Fruit fly (Drosophila melanogaster) whole organism, embryonic: ENCODE measurements around the gene Usp1.
A peak's percentile ranks its signal among the peaks of the same experiment; 100 is the strongest.

ENCODE experiments used
- CG10209 ChIP-seq: fragments of 200-800 bp; sonication (Bioruptor generic); optimal IDR thresholded peaks from 3 replicates; lab custom pipeline; 2017; ENCODE audit warnings: missing biosample characterization, mild to moderate bottlenecking, missing genetic modification characterization, missing genetic modification reagents
- CG11247 ChIP-seq: fragments of 200-800 bp; sonication (Bioruptor generic); IDR thresholded peaks from 2 replicates; pipeline ENCODE4 v1.3.6; 2022; ENCODE audit warnings: missing biosample characterization, missing genetic modification characterization
- CG12104 ChIP-seq: fragments of 200-800 bp; sonication (Bioruptor generic); optimal IDR thresholded peaks from 3 replicates; lab custom pipeline; 2016; ENCODE audit warnings: missing biosample characterization, missing genetic modification characterization
- CG12299 ChIP-seq: fragments of 200-800 bp; sonication (Bioruptor generic); optimal IDR thresholded peaks from 2 replicates; lab custom pipeline; 2018; ENCODE audit warnings: missing biosample characterization, mild to moderate bottlenecking, missing genetic modification characterization
- CG14965 ChIP-seq: fragments of 200-800 bp; sonication (Bioruptor generic); optimal IDR thresholded peaks from 2 replicates; lab custom pipeline; 2016; ENCODE audit warnings: missing biosample characterization, missing genetic modification characterization, borderline replicate concordance
- CG1647 ChIP-seq: fragments of 200-800 bp; sonication (Bioruptor generic); optimal IDR thresholded peaks from 3 replicates; lab custom pipeline; 2016; ENCODE audit warnings: missing biosample characterization, missing genetic modification characterization
- CG2202 ChIP-seq: fragments of 200-800 bp; sonication (Bioruptor generic); optimal IDR thresholded peaks from 2 replicates; lab custom pipeline; 2018; ENCODE audit warnings: missing biosample characterization, mild to moderate bottlenecking, missing genetic modification characterization
- CG2678 ChIP-seq: fragments of 200-800 bp; sonication (Bioruptor generic); optimal IDR thresholded peaks from 3 replicates; lab custom pipeline; 2019; ENCODE audit warnings: missing biosample characterization, mild to moderate bottlenecking, missing genetic modification characterization, moderate library complexity
- CG2712 ChIP-seq: fragments of 200-800 bp; optimal IDR thresholded peaks from 3 replicates; lab custom pipeline; 2019; ENCODE audit warnings: missing biosample characterization, mild to moderate bottlenecking, missing genetic modification characterization, moderate library complexity
- CG3065 ChIP-seq: fragments of 200-800 bp; sonication (Bioruptor generic); optimal IDR thresholded peaks from 2 replicates; lab custom pipeline; 2016; ENCODE audit warnings: missing biosample characterization, missing genetic modification characterization
- CG31441 ChIP-seq: fragments of 200-800 bp; sonication (Bioruptor generic); IDR thresholded peaks from 2 replicates; pipeline ENCODE4 v1.3.6; 2022; ENCODE audit warnings: missing biosample characterization, missing genetic modification characterization
- CG33557 ChIP-seq: fragments of 200-800 bp; sonication (Bioruptor generic); optimal IDR thresholded peaks from 2 replicates; lab custom pipeline; 2019; ENCODE audit warnings: missing biosample characterization, mild to moderate bottlenecking, missing genetic modification characterization, moderate library complexity
- CG34224 ChIP-seq: fragments of 200-800 bp; sonication (Bioruptor generic); IDR thresholded peaks from 3 replicates; pipeline ENCODE4 v1.3.6; 2022; ENCODE audit warnings: missing biosample characterization, missing genetic modification characterization; ENCODE audit not compliant: partially characterized antibody
- CG3726 ChIP-seq: fragments of 200-800 bp; sonication (Bioruptor generic); IDR thresholded peaks from 3 replicates; pipeline ENCODE4, ENCODE4 v1.3.6; 2022; ENCODE audit warnings: missing biosample characterization, missing genetic modification characterization
- CG4424 ChIP-seq: fragments of 200-800 bp; sonication (Bioruptor generic); optimal IDR thresholded peaks from 3 replicates; lab custom pipeline; 2016; ENCODE audit warnings: missing biosample characterization, missing genetic modification characterization
- CG6254 ChIP-seq: fragments of 200-800 bp; sonication (Bioruptor generic); optimal IDR thresholded peaks from 3 replicates; lab custom pipeline; 2017; ENCODE audit warnings: mild to moderate bottlenecking, missing biosample characterization, missing genetic modification reagents, missing genetic modification characterization
- CG6272 ChIP-seq: fragments of 200-800 bp; sonication (Bioruptor generic); IDR thresholded peaks from 2 replicates; pipeline ENCODE4 v1.3.6; 2022; ENCODE audit warnings: missing biosample characterization, missing genetic modification characterization
- CG6683 ChIP-seq: fragments of 200-800 bp; sonication (Bioruptor generic); optimal IDR thresholded peaks from 2 replicates; lab custom pipeline; 2017; ENCODE audit warnings: missing biosample characterization, mild to moderate bottlenecking, missing genetic modification characterization, missing genetic modification reagents
- CoRest ChIP-seq: fragments of 200-800 bp; sonication (Bioruptor generic); optimal IDR thresholded peaks from 3 replicates; lab custom pipeline; 2018; ENCODE audit warnings: missing biosample characterization, mild to moderate bottlenecking, missing genetic modification characterization, moderate library complexity
- D19B ChIP-seq: fragments of 200-800 bp; sonication (Bioruptor generic); optimal IDR thresholded peaks from 2 replicates; lab custom pipeline; 2017; ENCODE audit warnings: missing biosample characterization, mild to moderate bottlenecking, missing genetic modification characterization
- Dbx ChIP-seq: fragments of 200-800 bp; sonication (Bioruptor generic); IDR thresholded peaks from 3 replicates; pipeline ENCODE4 v1.3.6; 2022; ENCODE audit warnings: missing biosample characterization, missing genetic modification characterization
- Deaf1 ChIP-seq: fragments of 200-800 bp; optimal IDR thresholded peaks from 3 replicates; lab custom pipeline; 2019; ENCODE audit warnings: missing biosample characterization, mild to moderate bottlenecking, missing genetic modification characterization, moderate library complexity
- Dek ChIP-seq: fragments of 200-800 bp; sonication (Bioruptor generic); optimal IDR thresholded peaks from 3 replicates; lab custom pipeline; 2019; ENCODE audit warnings: missing biosample characterization, mild to moderate bottlenecking, missing genetic modification characterization, moderate library complexity
- E2f1 ChIP-seq: fragments of 200-800 bp; sonication (Bioruptor generic); IDR thresholded peaks from 2 replicates; pipeline ENCODE4 v1.3.6; 2022; ENCODE audit warnings: missing biosample characterization, missing genetic modification characterization
- Fer3 ChIP-seq: fragments of 200-800 bp; sonication (Bioruptor generic); optimal IDR thresholded peaks from 2 replicates; lab custom pipeline; 2018; ENCODE audit warnings: missing biosample characterization, mild to moderate bottlenecking, missing genetic modification characterization, moderate library complexity
- HLH3B ChIP-seq: fragments of 200-800 bp; sonication (Bioruptor generic); IDR thresholded peaks from 2 replicates; pipeline ENCODE4 v1.3.6; 2022; ENCODE audit warnings: missing biosample characterization, missing genetic modification characterization
- HLH54F ChIP-seq: fragments of 200-800 bp; sonication (Bioruptor generic); optimal IDR thresholded peaks from 3 replicates; lab custom pipeline; 2016; ENCODE audit warnings: missing biosample characterization, missing genetic modification characterization
- Mrtf ChIP-seq: fragments of 200-800 bp; sonication (Bioruptor generic); IDR thresholded peaks from 3 replicates; pipeline ENCODE4 v1.3.6; 2022; ENCODE audit warnings: missing biosample characterization, missing genetic modification characterization
- NC2α ChIP-seq: fragments of 200-800 bp; sonication (Bioruptor generic); optimal IDR thresholded peaks from 2 replicates; lab custom pipeline; 2016; ENCODE audit warnings: missing biosample characterization, missing genetic modification characterization
- NC2β ChIP-seq: fragments of 200-800 bp; sonication (Bioruptor generic); optimal IDR thresholded peaks from 2 replicates; lab custom pipeline; 2016; ENCODE audit warnings: missing biosample characterization, missing genetic modification characterization
- NfI ChIP-seq: fragments of 200-800 bp; sonication (Bioruptor generic); optimal IDR thresholded peaks from 3 replicates; lab custom pipeline; 2018; ENCODE audit warnings: missing biosample characterization, mild to moderate bottlenecking, missing genetic modification characterization, moderate library complexity
- PHDP ChIP-seq: fragments of 200-800 bp; sonication (Bioruptor generic); optimal IDR thresholded peaks from 3 replicates; lab custom pipeline; 2018; ENCODE audit warnings: missing biosample characterization, mild to moderate bottlenecking, missing genetic modification characterization, moderate library complexity
- Sox102F ChIP-seq: fragments of 200-800 bp; sonication (Bioruptor generic); optimal IDR thresholded peaks from 2 replicates; lab custom pipeline; 2018; ENCODE audit warnings: missing biosample characterization, mild to moderate bottlenecking, missing genetic modification characterization, moderate library complexity
- Sry-β ChIP-seq: fragments of 200-800 bp; sonication (Bioruptor generic); optimal IDR thresholded peaks from 2 replicates; lab custom pipeline; 2018; ENCODE audit warnings: missing biosample characterization, mild to moderate bottlenecking, missing genetic modification characterization, moderate library complexity
- Vsx1 ChIP-seq: fragments of 200-800 bp; sonication (Bioruptor generic); optimal IDR thresholded peaks from 2 replicates; lab custom pipeline; 2017; ENCODE audit warnings: missing biosample characterization, mild to moderate bottlenecking, missing genetic modification characterization, missing genetic modification reagents
- ash1 ChIP-seq: fragments of 200-800 bp; sonication (Bioruptor generic); optimal IDR thresholded peaks from 2 replicates; lab custom pipeline; 2018; ENCODE audit warnings: missing biosample characterization, mild to moderate bottlenecking, missing genetic modification characterization
- bowl ChIP-seq: fragments of 200-800 bp; sonication (Bioruptor generic); IDR thresholded peaks from 2 replicates; pipeline ENCODE4 v1.3.6; 2022; ENCODE audit warnings: missing biosample characterization, missing genetic modification characterization
- caup ChIP-seq: fragments of 200-800 bp; sonication (Bioruptor generic); optimal IDR thresholded peaks from 3 replicates; lab custom pipeline; 2017; ENCODE audit warnings: missing biosample characterization, mild to moderate bottlenecking, missing genetic modification characterization, moderate library complexity; ENCODE audit not compliant: severe bottlenecking
- chm ChIP-seq: fragments of 200-800 bp; sonication (Bioruptor generic); IDR thresholded peaks from 2 replicates; pipeline ENCODE4 v1.3.6; 2022; ENCODE audit warnings: missing biosample characterization, missing genetic modification characterization
- da ChIP-seq: fragments of 200-800 bp; sonication (Bioruptor generic); optimal IDR thresholded peaks from 2 replicates; lab custom pipeline; 2016; ENCODE audit warnings: missing biosample characterization, missing genetic modification characterization
- ftz-f1 ChIP-seq: fragments of 200-800 bp; sonication (Bioruptor generic); optimal IDR thresholded peaks from 2 replicates; lab custom pipeline; 2016; ENCODE audit warnings: missing biosample characterization, missing genetic modification characterization
- grau ChIP-seq: fragments of 200-800 bp; optimal IDR thresholded peaks from 3 replicates; lab custom pipeline; 2019; ENCODE audit warnings: missing biosample characterization, mild to moderate bottlenecking, missing genetic modification characterization, moderate library complexity
- odd ChIP-seq: fragments of 200-800 bp; sonication (Bioruptor generic); optimal IDR thresholded peaks from 2 replicates; lab custom pipeline; 2017; ENCODE audit warnings: missing biosample characterization, mild to moderate bottlenecking, missing genetic modification characterization
- p53 ChIP-seq: fragments of 200-800 bp; sonication (Bioruptor generic); optimal IDR thresholded peaks from 2 replicates; lab custom pipeline; 2016; ENCODE audit warnings: missing biosample characterization, missing genetic modification characterization
- pros ChIP-seq: fragments of 200-800 bp; sonication (Bioruptor generic); optimal IDR thresholded peaks from 3 replicates; lab custom pipeline; 2019; ENCODE audit warnings: missing biosample characterization, mild to moderate bottlenecking, missing genetic modification characterization, moderate library complexity
- repo ChIP-seq: fragments of 200-800 bp; sonication (Bioruptor generic); optimal IDR thresholded peaks from 2 replicates; lab custom pipeline; 2016; ENCODE audit warnings: missing biosample characterization, missing genetic modification characterization
- wdn ChIP-seq: fragments of 200-800 bp; sonication (Bioruptor generic); IDR thresholded peaks from 2 replicates; pipeline ENCODE4 v1.3.6; 2022; ENCODE audit warnings: missing biosample characterization, missing genetic modification characterization
- zen ChIP-seq: fragments of 200-800 bp; sonication (Bioruptor generic); optimal IDR thresholded peaks from 3 replicates; lab custom pipeline; 2018; ENCODE audit warnings: missing biosample characterization, mild to moderate bottlenecking, missing genetic modification characterization, moderate library complexity

The Usp1 gene

DNA sequence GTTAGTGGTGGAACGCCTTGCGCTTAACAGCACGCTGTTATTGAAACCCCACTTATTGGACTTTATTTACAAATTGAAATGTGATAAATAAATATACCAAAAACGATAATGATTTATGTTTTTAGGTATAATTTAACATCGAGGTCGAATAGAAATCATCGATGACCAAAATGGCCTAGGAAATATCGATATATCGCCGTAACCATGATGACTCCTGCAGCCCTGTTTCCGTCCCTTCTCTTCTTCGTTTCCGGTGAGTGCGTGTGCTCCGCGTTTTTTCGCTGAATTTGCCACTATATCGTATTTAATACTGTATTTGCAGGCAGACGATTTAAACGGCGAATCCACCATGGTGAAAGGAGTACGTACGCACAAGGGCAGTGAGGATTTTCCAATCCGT, 9.0 kb upstream of the Usp1 start, which contains the start of gene eEF1gamma (continued):
- peak; percentile 95 for TF ChIP-seq CG31441 (GFP tag; lab: Robert Waterston, UW)
- peak; percentile 91 for TF ChIP-seq CG2712
- peak; percentile 80 for TF ChIP-seq Sox102F (GFP tag; lab: Kevin White, UChicago)
- peak; percentile 89 for TF ChIP-seq CG2678 (tag; lab: Kevin White, UChicago)
- TF ChIP-seq Dbx (GFP tag; lab: Robert Waterston, UW), result peak; percentile 96
- TF ChIP-seq wdn (GFP tag; lab: Robert Waterston, UW), result peak; percentile 89
- TF ChIP-seq CG33557, result peak; percentile 95
- peak; percentile 97 for TF ChIP-seq Vsx1
- TF ChIP-seq NfI, result peak; percentile 98
- peak; percentile 92 for TF ChIP-seq CG6254 (GFP tag; lab: Kevin White, UChicago)
- TF ChIP-seq CG6683, result peak; percentile 91
- TF ChIP-seq ash1, result peak; percentile 96
- peak; percentile 92 for TF ChIP-seq CG3065 (GFP tag; lab: Kevin White, UChicago)
- TF ChIP-seq PHDP (tag; lab: Kevin White, UChicago), result peak; percentile 95
- peak; percentile 93 for TF ChIP-seq p53
- TF ChIP-seq CG12104 (GFP tag; lab: Kevin White, UChicago), result peak; percentile 97
- TF ChIP-seq CG14965 (GFP tag; lab: Kevin White, UChicago), result peak; percentile 79
- TF ChIP-seq D19B (GFP tag; lab: Kevin White, UChicago), result peak; percentile 87
- TF ChIP-seq CG6272 (GFP tag; lab: Robert Waterston, UW), result peak; percentile 91
- peak; percentile 88 for TF ChIP-seq bowl (GFP tag; lab: Robert Waterston, UW)
- TF ChIP-seq CG34224 (GFP tag; lab: Robert Waterston, UW), result peak; percentile 91
- peak; percentile 78 for TF ChIP-seq Dek (tag; lab: Kevin White, UChicago)
- peak; percentile 92 for TF ChIP-seq CG2202 (tag; lab: Kevin White, UChicago)
- TF ChIP-seq CG10209 (GFP tag; lab: Kevin White, UChicago), result peak; percentile 96
- TF ChIP-seq CG12299 (tag; lab: Kevin White, UChicago), result peak; percentile 85
- TF ChIP-seq HLH3B, result peak; percentile 91
- TF ChIP-seq pros (GFP tag; lab: Kevin White, UChicago), result peak; percentile 50
- TF ChIP-seq repo (GFP tag; lab: Kevin White, UChicago), result peak; percentile 95
- peak; percentile 96 for TF ChIP-seq CG11247 (GFP tag; lab: Robert Waterston, UW)
- TF ChIP-seq Mrtf (GFP tag; lab: Robert Waterston, UW), result peak; percentile 86
- peak; percentile 91 for TF ChIP-seq da
- TF ChIP-seq caup (GFP tag; lab: Kevin White, UChicago), result peak; percentile 99
- peak; percentile 91 for TF ChIP-seq HLH54F
- TF ChIP-seq chm (GFP tag; lab: Robert Waterston, UW), result peak; percentile 98
- TF ChIP-seq CG1647 (GFP tag; lab: Kevin White, UChicago), result peak; percentile 87
- peak; percentile 94 for TF ChIP-seq CG4424 (GFP tag; lab: Kevin White, UChicago)
- TF ChIP-seq zen (tag; lab: Kevin White, UChicago), result peak; percentile 86
- TF ChIP-seq Fer3 (tag; lab: Kevin White, UChicago), result peak; percentile 95
- peak; percentile 93 for TF ChIP-seq NC2α (GFP tag; lab: Kevin White, UChicago)
- peak; percentile 83 for TF ChIP-seq ftz-f1
- peak; percentile 67 for TF ChIP-seq Sry-β
- peak; percentile 87 for TF ChIP-seq CG3726
- peak; percentile 94 for TF ChIP-seq E2f1 (GFP tag; lab: Robert Waterston, UW)
- TF ChIP-seq Deaf1, result peak; percentile 70
- TF ChIP-seq NC2β (GFP tag; lab: Kevin White, UChicago), result peak; percentile 99
- peak; percentile 97 for TF ChIP-seq odd (GFP tag; lab: Kevin White, UChicago)
- TF ChIP-seq grau (tag; lab: Kevin White, UChicago), result peak; percentile 89
- TF ChIP-seq CoRest (tag; lab: Kevin White, UChicago), result peak; percentile 89
